Fruit fly (Drosophila melanogaster) Kc167 (cell line): Measurements from ENCODE around the gene CG3288.

Source experiments
- Myc ChIP-seq: fragments of >200 bp; optimal IDR thresholded peaks from 2 replicates; lab custom pipeline; 2017; ENCODE audit warnings: missing external identifiers
- h ChIP-seq: fragments of >200 bp; optimal IDR thresholded peaks from 3 replicates; lab custom pipeline; 2018; ENCODE audit warnings: missing external identifiers
- psq ChIP-seq: fragments of >200 bp; optimal IDR thresholded peaks from 2 replicates; lab custom pipeline; 2017; ENCODE audit warnings: missing external identifiers

DNA sequence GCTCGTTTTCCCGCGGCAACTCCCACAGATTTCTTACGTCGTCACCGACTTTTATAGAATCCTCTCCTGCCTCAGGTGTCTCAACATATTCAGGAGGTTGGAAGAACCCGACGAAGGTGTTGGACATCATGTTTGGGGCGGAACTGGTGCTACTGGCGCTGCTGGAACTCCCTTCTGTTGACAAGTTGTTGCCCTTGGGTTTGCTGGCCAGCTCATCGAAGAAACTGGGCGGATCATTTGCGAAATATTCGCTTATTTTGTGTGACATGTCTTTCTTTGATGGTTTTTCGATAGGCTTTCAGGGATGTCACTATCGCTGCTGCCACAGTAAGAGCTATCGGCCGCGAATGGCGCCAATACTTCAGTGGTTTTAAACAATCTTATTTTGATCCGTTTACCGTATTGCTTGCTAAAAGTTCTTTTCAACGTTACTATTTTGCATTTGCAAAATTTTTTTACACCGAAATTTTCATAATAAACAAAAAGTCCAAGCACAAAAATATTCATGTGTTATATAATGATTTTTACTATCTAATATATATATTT lies 48.1 kb upstream of the CG3288 start, which contains the start of gene CG11396:
- TF ChIP-seq psq (lab: Kevin White, UChicago) (no peak), Myc (lab: Kevin White, UChicago) (no peak), h (no peak)
